Fruit fly (Drosophila melanogaster) whole organism, prepupa: ENCODE data around the gene Tcs5.

Experiments
- Blimp-1 ChIP-seq: fragments of 200-800 bp; sonication (Bioruptor generic); optimal IDR thresholded peaks from 3 replicates; lab custom pipeline; 2017; ENCODE audit warnings: missing biosample characterization, missing genetic modification characterization, mild to moderate bottlenecking, moderate library complexity, missing genetic modification reagents
- CG10631 ChIP-seq: fragments of 200-800 bp; sonication (Bioruptor generic); optimal IDR thresholded peaks from 2 replicates; lab custom pipeline; 2016; ENCODE audit warnings: missing biosample characterization, missing genetic modification characterization
- CG10669 ChIP-seq: fragments of 200-800 bp; sonication (Bioruptor generic); optimal IDR thresholded peaks from 3 replicates; lab custom pipeline; 2018; ENCODE audit warnings: missing biosample characterization, mild to moderate bottlenecking, missing genetic modification characterization, moderate library complexity
- CG11294 ChIP-seq: fragments of 200-800 bp; sonication (Bioruptor generic); IDR thresholded peaks from 2 replicates; pipeline ENCODE4 v1.3.6; 2022; ENCODE audit warnings: missing biosample characterization, missing genetic modification characterization
- CG15336 ChIP-seq: fragments of 200-800 bp; sonication (Bioruptor generic); IDR thresholded peaks from 2 replicates; pipeline ENCODE4 v1.3.6; 2022; ENCODE audit warnings: missing biosample characterization, missing genetic modification characterization
- CG16779 ChIP-seq: fragments of 200-800 bp; sonication (Bioruptor generic); optimal IDR thresholded peaks from 3 replicates; lab custom pipeline; 2017; ENCODE audit warnings: missing biosample characterization, mild to moderate bottlenecking, missing genetic modification characterization
- CG3032 ChIP-seq: fragments of 200-800 bp; optimal IDR thresholded peaks from 2 replicates; lab custom pipeline; 2019; ENCODE audit warnings: missing biosample characterization, mild to moderate bottlenecking, missing genetic modification characterization, moderate library complexity
- CG32006 ChIP-seq: fragments of 200-800 bp; sonication (Bioruptor generic); optimal IDR thresholded peaks from 3 replicates; lab custom pipeline; 2017; ENCODE audit warnings: missing biosample characterization, mild to moderate bottlenecking, missing genetic modification characterization
- CG6163 ChIP-seq: fragments of 200-800 bp; sonication (Bioruptor generic); IDR thresholded peaks from 3 replicates; pipeline ENCODE4 v1.3.6; 2022; ENCODE audit warnings: missing biosample characterization, missing genetic modification characterization
- CG6276 ChIP-seq: fragments of 200-800 bp; sonication (Bioruptor generic); optimal IDR thresholded peaks from 2 replicates; lab custom pipeline; 2017; ENCODE audit warnings: missing biosample characterization, mild to moderate bottlenecking, missing genetic modification characterization
- CG6808 ChIP-seq: fragments of 200-800 bp; sonication (Bioruptor generic); optimal IDR thresholded peaks from 3 replicates; lab custom pipeline; 2017; ENCODE audit warnings: missing biosample characterization, missing genetic modification characterization, mild to moderate bottlenecking, moderate library complexity, missing genetic modification reagents
- CG6854 ChIP-seq: fragments of 200-800 bp; sonication (Bioruptor generic); optimal IDR thresholded peaks from 2 replicates; lab custom pipeline; 2017; ENCODE audit warnings: missing biosample characterization, mild to moderate bottlenecking, missing genetic modification characterization
- CG7368 ChIP-seq: fragments of 200-800 bp; sonication (Bioruptor generic); optimal IDR thresholded peaks from 3 replicates; lab custom pipeline; 2016; ENCODE audit warnings: missing biosample characterization, missing genetic modification characterization
- CG8119 ChIP-seq: fragments of 200-800 bp; sonication (Bioruptor generic); IDR thresholded peaks from 3 replicates; pipeline ENCODE4 v1.3.6; 2022; ENCODE audit warnings: missing biosample characterization, missing genetic modification characterization
- CG9139 ChIP-seq: fragments of 200-800 bp; sonication (Bioruptor generic); optimal IDR thresholded peaks from 3 replicates; lab custom pipeline; 2017; ENCODE audit warnings: missing biosample characterization, mild to moderate bottlenecking, missing genetic modification characterization
- Eip78C ChIP-seq: fragments of 200-800 bp; sonication (Bioruptor generic); peaks from one replicate; lab custom pipeline; 2016; ENCODE audit warnings: missing biosample characterization, missing genetic modification characterization
- Ets21C ChIP-seq: fragments of 200-800 bp; sonication (Bioruptor generic); optimal IDR thresholded peaks from 3 replicates; lab custom pipeline; 2016; ENCODE audit warnings: missing biosample characterization, missing genetic modification characterization
- Ets96B ChIP-seq: fragments of 200-800 bp; optimal IDR thresholded peaks from 2 replicates; lab custom pipeline; 2019; ENCODE audit warnings: missing biosample characterization, mild to moderate bottlenecking, missing genetic modification characterization, moderate library complexity
- Gug ChIP-seq: fragments of 200-800 bp; sonication (Bioruptor generic); IDR thresholded peaks from 2 replicates; pipeline ENCODE4 v1.3.6; 2022; ENCODE audit warnings: missing biosample characterization, missing genetic modification characterization
- Hr38 ChIP-seq: sonication (Bioruptor generic); optimal IDR thresholded peaks from 2 replicates; lab custom pipeline; 2016; ENCODE audit warnings: missing biosample characterization, missing genetic modification characterization
- Hr4 ChIP-seq: fragments of 200-800 bp; sonication (Bioruptor generic); optimal IDR thresholded peaks from 3 replicates; lab custom pipeline; 2016; ENCODE audit warnings: missing biosample characterization, missing genetic modification characterization
- Lpt ChIP-seq: fragments of 200-800 bp; sonication (Bioruptor generic); optimal IDR thresholded peaks from 3 replicates; lab custom pipeline; 2016; ENCODE audit warnings: missing biosample characterization, missing genetic modification characterization
- OdsH ChIP-seq: fragments of 200-800 bp; sonication (Bioruptor generic); optimal IDR thresholded peaks from 3 replicates; lab custom pipeline; 2016; ENCODE audit warnings: missing biosample characterization, missing genetic modification characterization
- Smox ChIP-seq: fragments of 200-800 bp; sonication (Bioruptor generic); optimal IDR thresholded peaks from 3 replicates; lab custom pipeline; 2016; ENCODE audit warnings: missing biosample characterization, missing genetic modification characterization
- Sox102F ChIP-seq: fragments of 200-800 bp; sonication (Bioruptor generic); optimal IDR thresholded peaks from 2 replicates; lab custom pipeline; 2016; ENCODE audit warnings: missing biosample characterization, mild to moderate bottlenecking, missing genetic modification characterization
- Sox14 ChIP-seq: fragments of 200-800 bp; sonication (Bioruptor generic); optimal IDR thresholded peaks from 3 replicates; lab custom pipeline; 2016; ENCODE audit warnings: missing biosample characterization, missing genetic modification characterization
- Sox15 ChIP-seq: fragments of 200-800 bp; sonication (Bioruptor generic); optimal IDR thresholded peaks from 3 replicates; lab custom pipeline; 2016; ENCODE audit warnings: missing biosample characterization, missing genetic modification characterization
- dsx ChIP-seq: fragments of 200-800 bp; optimal IDR thresholded peaks from 3 replicates; lab custom pipeline; 2019; ENCODE audit warnings: missing biosample characterization, mild to moderate bottlenecking, missing genetic modification characterization, moderate library complexity; ENCODE audit not compliant: poor library complexity, severe bottlenecking
- eg ChIP-seq: fragments of 200-800 bp; sonication (Bioruptor generic); IDR thresholded peaks from 3 replicates; pipeline ENCODE4 v1.3.6; 2022; ENCODE audit warnings: missing biosample characterization, missing genetic modification characterization
- esn ChIP-seq: fragments of 200-800 bp; sonication (Bioruptor generic); optimal IDR thresholded peaks from 2 replicates; lab custom pipeline; 2016; ENCODE audit warnings: missing biosample characterization, mild to moderate bottlenecking, missing genetic modification characterization, moderate library complexity
- fd85E ChIP-seq: fragments of 200-800 bp; sonication (Bioruptor generic); optimal IDR thresholded peaks from 3 replicates; lab custom pipeline; 2016; ENCODE audit warnings: missing biosample characterization, missing genetic modification characterization
- fkh ChIP-seq: fragments of 200-800 bp; sonication (Bioruptor generic); optimal IDR thresholded peaks from 3 replicates; lab custom pipeline; 2017; ENCODE audit warnings: missing biosample characterization, mild to moderate bottlenecking, missing genetic modification characterization, moderate library complexity
- lz ChIP-seq: fragments of 200-800 bp; sonication (Bioruptor generic); optimal IDR thresholded peaks from 3 replicates; lab custom pipeline; 2016; ENCODE audit warnings: missing biosample characterization, missing genetic modification characterization
- pdm3 ChIP-seq: fragments of 200-800 bp; sonication (Bioruptor generic); optimal IDR thresholded peaks from 3 replicates; lab custom pipeline; 2016; ENCODE audit warnings: missing biosample characterization, missing genetic modification characterization
- spab ChIP-seq: fragments of 200-800 bp; sonication (Bioruptor generic); optimal IDR thresholded peaks from 2 replicates; lab custom pipeline; 2017; ENCODE audit warnings: missing biosample characterization, mild to moderate bottlenecking, missing genetic modification characterization, missing genetic modification reagents
- ss ChIP-seq, 2 experiments: fragments of 200-800 bp; sonication (Bioruptor generic); optimal IDR thresholded peaks; 2 replicates in 1 of 2; 3 replicates in 1 of 2; lab custom pipeline; 2017 to 2018; ENCODE audit warnings: mild to moderate bottlenecking in 2 of 2, missing biosample characterization in 2 of 2, missing genetic modification characterization in 2 of 2, moderate library complexity in 1 of 2
- svp ChIP-seq: fragments of 200-800 bp; sonication (Bioruptor generic); peaks from one replicate; lab custom pipeline; 2016; ENCODE audit warnings: missing biosample characterization, missing genetic modification characterization
- vri ChIP-seq: fragments of 200-800 bp; sonication (Bioruptor generic); optimal IDR thresholded peaks from 3 replicates; lab custom pipeline; 2016; ENCODE audit warnings: missing biosample characterization, mild to moderate bottlenecking, missing genetic modification characterization

Tcs5 gene

DNA sequence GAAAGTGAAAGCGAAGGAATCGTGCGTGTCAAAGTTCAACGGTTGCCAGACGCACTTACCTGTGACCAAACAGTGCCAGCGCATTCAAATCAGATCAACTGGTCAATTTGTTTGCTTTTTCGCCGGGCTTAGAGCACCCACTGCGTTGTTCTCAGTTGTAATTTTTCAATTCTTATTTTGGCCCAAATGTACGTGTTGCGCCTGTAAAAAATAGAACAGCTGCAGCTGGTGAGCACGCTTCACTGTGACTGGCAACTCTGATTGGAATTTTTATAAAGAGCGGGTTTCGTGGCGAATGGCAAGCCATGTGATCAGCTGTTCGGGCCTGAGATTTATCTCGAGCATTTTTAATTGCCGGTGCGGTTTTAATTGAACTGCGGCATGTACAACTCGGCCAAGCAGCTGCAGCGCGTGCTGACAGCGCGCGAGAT lies 6.6 kb upstream of the Tcs5 start, which contains the start of the genes Fitm and AlaRS-m:
Gene Fitm, minus strand, starts transcription at position 250 of the 431 bp plus-strand sequence.
Gene AlaRS-m, plus strand, starts transcription at position 285 of the 431 bp plus-strand sequence.
- 0 out of 3 replicates have a peak, but pooled peaks have one; percentile 18 for TF ChIP-seq eg (GFP tag; lab: Robert Waterston, UW)
- TF ChIP-seq fd85E, result no peak
- peak; percentile 97 for TF ChIP-seq Blimp-1 (GFP tag; lab: Kevin White, UChicago)
- no peak for TF ChIP-seq CG10631 (GFP tag; lab: Kevin White, UChicago)
- no peak for TF ChIP-seq spab (GFP tag; lab: Kevin White, UChicago)
- TF ChIP-seq CG6854 (GFP tag; lab: Kevin White, UChicago), result peak; percentile 38
- TF ChIP-seq CG7368 (GFP tag; lab: Kevin White, UChicago), result no peak
- TF ChIP-seq CG6808 (GFP tag; lab: Kevin White, UChicago), result no peak
- TF ChIP-seq lz (GFP tag; lab: Kevin White, UChicago), result no peak
- TF ChIP-seq svp (GFP tag; lab: Kevin White, UChicago), result peak; percentile 95

dm6 chr3L:5141380-5142101 lies 2.3 kb upstream of the Tcs5 start, which contains the start of the genes Dhrs4 and Gdap1:
Dhrs4 (minus strand) TSS chr3L:5141646.
Gdap1 (plus strand) TSS chr3L:5141953.
- peak; percentile 87 for TF ChIP-seq svp (GFP tag; lab: Kevin White, UChicago)
- TF ChIP-seq CG6276, result peak; percentile 71
- TF ChIP-seq ss (GFP tag; optimal IDR thresholded peaks at IDR 0.05; lab: Kevin White, UChicago), result peak in 1 of 2 experiments; percentile 70
- TF ChIP-seq CG10669 (GFP tag; lab: Kevin White, UChicago), result no peak
- peak; percentile 36; the same call in 1 of the 2 replicates for TF ChIP-seq CG15336 (GFP tag; lab: Robert Waterston, UW)
- TF ChIP-seq Ets21C (GFP tag; lab: Kevin White, UChicago), result no peak
- 0 out of 3 replicates have a peak, but pooled peaks have one; percentile 29 for TF ChIP-seq CG8119
- TF ChIP-seq Sox15, result no peak
- peak; percentile 16 for TF ChIP-seq CG16779 (tag; lab: Kevin White, UChicago)
- TF ChIP-seq Ets96B (tag; lab: Kevin White, UChicago), result no peak
- TF ChIP-seq fkh (GFP tag; lab: Kevin White, UChicago), result peak; percentile 72
- TF ChIP-seq CG9139, result peak; percentile 49
- TF ChIP-seq lz (GFP tag; lab: Kevin White, UChicago), result no peak
- peak; percentile 56 for TF ChIP-seq CG6808 (GFP tag; lab: Kevin White, UChicago)
- TF ChIP-seq Eip78C (GFP tag; lab: Kevin White, UChicago), result peak; percentile 57
- TF ChIP-seq vri (GFP tag; lab: Kevin White, UChicago), result no peak
- no peak for TF ChIP-seq esn (GFP tag; lab: Kevin White, UChicago)
- no peak for TF ChIP-seq Gug (GFP tag; lab: Robert Waterston, UW)
- TF ChIP-seq CG6854 (GFP tag; lab: Kevin White, UChicago), result peak; percentile 33
- no peak for TF ChIP-seq Hr4 (GFP tag; lab: Kevin White, UChicago)
- TF ChIP-seq pdm3 (GFP tag; lab: Kevin White, UChicago), result no peak

DNA sequence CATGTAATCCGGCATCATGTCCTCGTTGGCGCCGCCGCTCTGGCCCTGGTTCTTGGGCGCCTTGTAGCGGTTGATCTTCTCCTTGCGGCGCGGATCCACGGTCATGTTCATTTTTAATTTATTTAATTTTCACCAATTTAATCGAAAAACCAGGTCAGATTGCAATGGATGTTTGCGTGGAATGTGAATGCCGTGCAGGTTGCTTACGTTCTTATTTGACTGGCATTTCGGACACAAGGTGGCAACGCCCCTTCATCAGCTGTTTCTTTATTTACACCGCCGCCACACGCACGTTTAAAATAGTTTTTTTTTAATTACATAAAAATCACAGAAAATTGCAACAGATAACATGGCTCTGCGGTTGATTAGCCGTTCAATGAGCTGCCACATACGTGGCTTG lies 3.1 kb downstream of the Tcs5 start, which contains the start of the genes CG10674 and CG4611:
Gene CG10674, minus strand, starts transcription at position 170 of the 400 bp plus-strand sequence.
Gene CG4611, plus strand, starts transcription at position 254 of the 400 bp plus-strand sequence.
- TF ChIP-seq Sox102F (GFP tag; lab: Kevin White, UChicago) (no peak), svp (GFP tag; lab: Kevin White, UChicago) (peak; percentile 56), fkh (GFP tag; lab: Kevin White, UChicago) (peak; percentile 81), CG6854 (GFP tag; lab: Kevin White, UChicago) (no peak), Eip78C (GFP tag; lab: Kevin White, UChicago) (peak; percentile 64), Sox14 (GFP tag; lab: Kevin White, UChicago) (peak; percentile 34)
- TF ChIP-seq, all 60 proteins: peak for 4

- TF ChIP-seq CG6163 (GFP tag; lab: Robert Waterston, UW) (no peak), Hr38 (no peak), fkh (GFP tag; lab: Kevin White, UChicago) (peak; percentile 65), CG10631 (GFP tag; lab: Kevin White, UChicago) (no peak), OdsH (GFP tag; lab: Kevin White, UChicago) (no peak), CG32006 (no peak), Smox (peak; percentile 23), Sox14 (GFP tag; lab: Kevin White, UChicago) (peak; percentile 10), CG11294 (no peak), CG3032 (no peak), CG9139 (no peak), dsx (peak; percentile 32), CG16779 (tag; lab: Kevin White, UChicago) (no peak), Lpt (GFP tag; lab: Kevin White, UChicago) (no peak), Eip78C (GFP tag; lab: Kevin White, UChicago) (peak; percentile 54), CG7368 (GFP tag; lab: Kevin White, UChicago) (no peak), lz (GFP tag; lab: Kevin White, UChicago) (no peak), svp (GFP tag; lab: Kevin White, UChicago) (peak; percentile 94)
These were observed 5.3 kb downstream of the Tcs5 start, which contains the start of gene Yod1 for dm6 chr3L:5133704-5134430. Yod1 (plus strand) TSS chr3L:5133871.
